Worm (Caenorhabditis elegans) whole organism, midembryonic: ENCODE measurements around the gene B0272.3.
"Not testable (repeated sequence)": the region's sequence is repeated elsewhere in the genome, so short reads cannot be mapped to it uniquely, and the experiment has no call there.

Source experiments
- T22C8.4 ChIP-seq: fragments of 200-800 bp; sonication (Bioruptor generic); IDR thresholded peaks from 2 replicates; pipeline ENCODE4 v1.3.6; 2022; ENCODE audit warnings: missing genetic modification characterization, missing compliant biosample characterization
- cog-1 ChIP-seq: sonication (generic microtip); optimal IDR thresholded peaks from 2 replicates; lab custom pipeline; 2016; ENCODE audit warnings: missing genetic modification characterization, missing compliant biosample characterization
- flt-1 ChIP-seq: fragments of 200-800 bp; sonication (Bioruptor generic); IDR thresholded peaks from 2 replicates; pipeline ENCODE4 v1.3.6; 2022; ENCODE audit warnings: missing genetic modification characterization, missing compliant biosample characterization
- klf-2 ChIP-seq: fragments of 200-800 bp; sonication (Bioruptor generic); conservative IDR thresholded peaks from 2 replicates; pipeline ENCODE4 v1.3.6; 2022; ENCODE audit warnings: missing genetic modification reagents, missing genetic modification characterization, missing compliant biosample characterization
- med-1 ChIP-seq: sonication (generic microtip); optimal IDR thresholded peaks from 2 replicates; lab custom pipeline; 2017; ENCODE audit warnings: missing genetic modification characterization, mild to moderate bottlenecking, missing compliant biosample characterization, antibody characterized with exemption, missing genetic modification reagents; ENCODE audit not compliant: insufficient read depth
- ref-1 ChIP-seq: fragments of 200-800 bp; sonication (Bioruptor generic); conservative IDR thresholded peaks from 2 replicates; pipeline ENCODE4 v1.3.6; 2022; ENCODE audit warnings: missing genetic modification reagents, missing genetic modification characterization, missing compliant biosample characterization
- tab-1 ChIP-seq: fragments of 200-800 bp; sonication (Bioruptor generic); IDR thresholded peaks from 2 replicates; pipeline ENCODE4 v1.3.6; 2022; ENCODE audit warnings: missing genetic modification characterization, missing compliant biosample characterization
- ztf-23 ChIP-seq: fragments of 200-800 bp; sonication (Bioruptor generic); IDR thresholded peaks from 2 replicates; pipeline ENCODE4 v1.3.6; 2022; ENCODE audit warnings: missing genetic modification reagents, missing genetic modification characterization, missing compliant biosample characterization
- ztf-29 ChIP-seq: fragments of 200-800 bp; sonication (Bioruptor generic); IDR thresholded peaks from 2 replicates; pipeline ENCODE4 v1.3.6; 2022; ENCODE audit warnings: missing genetic modification reagents, missing genetic modification characterization, missing compliant biosample characterization

Gene B0272.3

ce11 chrX:9446177-9446694, 15.0 kb downstream of the B0272.3 start, which contains the start of gene ZK899.1:
Gene ZK899.1, plus strand, starts transcription at chrX:9446644.
- TF ChIP-seq tab-1 (GFP tag; lab: Robert Waterston, UW), result no peak
- TF ChIP-seq T22C8.4, result no peak
- TF ChIP-seq ztf-23 (GFP tag; lab: Robert Waterston, UW), result no peak
- TF ChIP-seq med-1 (GFP tag; lab: Kevin White, UChicago), result no peak
- no peak for TF ChIP-seq flt-1
- no peak for TF ChIP-seq ztf-29 (GFP tag; lab: Robert Waterston, UW)
- no peak for TF ChIP-seq klf-2 (GFP tag; lab: Robert Waterston, UW)
- TF ChIP-seq ref-1 (GFP tag; lab: Robert Waterston, UW), result no peak
- TF ChIP-seq cog-1, result no peak

ce11 chrX:9449330-9449729, 18.1 kb downstream of the B0272.3 start, which contains the start of gene ZK899.7:
Gene ZK899.7, minus strand, starts transcription at chrX:9449430.
- TF ChIP-seq ztf-23 (GFP tag; lab: Robert Waterston, UW) (no peak), flt-1 (no peak), ztf-29 (GFP tag; lab: Robert Waterston, UW) (no peak), T22C8.4 (no peak), cog-1 (no peak), ref-1 (GFP tag; lab: Robert Waterston, UW) (no peak), klf-2 (GFP tag; lab: Robert Waterston, UW) (no peak), med-1 (GFP tag; lab: Kevin White, UChicago) (no peak), tab-1 (GFP tag; lab: Robert Waterston, UW) (no peak)

ce11 chrX:9451944-9452453, 20.8 kb downstream of the B0272.3 start, which contains the start of gene ZK899.2:
Gene ZK899.2, minus strand, starts transcription at chrX:9451994.
- TF ChIP-seq tab-1 (GFP tag; lab: Robert Waterston, UW), result no peak
- TF ChIP-seq flt-1, result no peak
- TF ChIP-seq med-1 (GFP tag; lab: Kevin White, UChicago), result no peak
- no peak for TF ChIP-seq ztf-29 (GFP tag; lab: Robert Waterston, UW)
- no peak for TF ChIP-seq T22C8.4
- no peak for TF ChIP-seq klf-2 (GFP tag; lab: Robert Waterston, UW)
- no peak for TF ChIP-seq cog-1
- no peak for TF ChIP-seq ztf-23 (GFP tag; lab: Robert Waterston, UW)
- no peak for TF ChIP-seq ref-1 (GFP tag; lab: Robert Waterston, UW)

ce11 chrX:9452483-9453198, 21.4 kb downstream of the B0272.3 start, which contains the start of gene ZK899.3:
Gene ZK899.3, plus strand, starts transcription at chrX:9453148.
- TF ChIP-seq flt-1 (no peak), ztf-23 (GFP tag; lab: Robert Waterston, UW) (no peak), tab-1 (GFP tag; lab: Robert Waterston, UW) (no peak)

- TF ChIP-seq cog-1 (no peak), flt-1 (no peak), ref-1 (GFP tag; lab: Robert Waterston, UW) (no peak), T22C8.4 (no peak), med-1 (GFP tag; lab: Kevin White, UChicago) (no peak)
Observed at ce11 chrX:9456579-9456978, 25.3 kb downstream of the B0272.3 start.

ce11 chrX:9458142-9458541, 26.9 kb downstream of the B0272.3 start, which contains the start of gene tba-8:
Gene tba-8, minus strand, starts transcription at chrX:9458348.
- TF ChIP-seq ztf-23 (GFP tag; lab: Robert Waterston, UW), result no peak

ce11 chrX:9460834-9461233, 29.6 kb downstream of the B0272.3 start, which contains the start of gene ZK899.5:
Gene ZK899.5, minus strand, starts transcription at chrX:9460934.
- TF ChIP-seq ref-1 (GFP tag; lab: Robert Waterston, UW); T22C8.4; klf-2 (GFP tag; lab: Robert Waterston, UW): not testable (repeated sequence)

ce11 chrX:9463045-9463444, 31.8 kb downstream of the B0272.3 start, which contains the start of gene ZK899.6:
Gene ZK899.6, plus strand, starts transcription at chrX:9463345.
- not testable (repeated sequence) for TF ChIP-seq flt-1; cog-1; klf-2 (GFP tag; lab: Robert Waterston, UW)

- TF ChIP-seq cog-1, result peak; percentile 97
- no peak for TF ChIP-seq ztf-29 (GFP tag; lab: Robert Waterston, UW)
- peak; percentile 79 for TF ChIP-seq ztf-23 (GFP tag; lab: Robert Waterston, UW)
- TF ChIP-seq klf-2 (GFP tag; lab: Robert Waterston, UW), result no peak
- TF ChIP-seq tab-1 (GFP tag; lab: Robert Waterston, UW), result no peak
- TF ChIP-seq T22C8.4, result peak; percentile 98
- peak; percentile 70; the same call in 1 of the 2 replicates for TF ChIP-seq flt-1
Observed at ce11 chrX:9465722-9466132, 34.5 kb downstream of the B0272.3 start.

- TF ChIP-seq T22C8.4, result peak; percentile 91
- peak; percentile 92 for TF ChIP-seq ztf-29 (GFP tag; lab: Robert Waterston, UW)
- TF ChIP-seq ztf-23 (GFP tag; lab: Robert Waterston, UW), result peak; percentile 94
- TF ChIP-seq ref-1 (GFP tag; lab: Robert Waterston, UW), result peak; percentile 87
- TF ChIP-seq cog-1, result peak; percentile 84
- peak; percentile 97 for TF ChIP-seq flt-1
- peak; percentile 75 for TF ChIP-seq med-1 (GFP tag; lab: Kevin White, UChicago)
- TF ChIP-seq klf-2 (GFP tag; lab: Robert Waterston, UW), result peak; percentile 90
- TF ChIP-seq tab-1 (GFP tag; lab: Robert Waterston, UW), result peak; percentile 94
Observed at ce11 chrX:9467573-9467972, 36.3 kb downstream of the B0272.3 start.
